Fruit fly (Drosophila melanogaster) whole organism, embryonic: Measurements from ENCODE around the gene RpL8.

Source experiments
- Atf-2 ChIP-seq: fragments of 200-800 bp; sonication (Bioruptor generic); optimal IDR thresholded peaks from 2 replicates; lab custom pipeline; 2016; ENCODE audit warnings: missing biosample characterization, missing genetic modification characterization
- B-H2 ChIP-seq: fragments of 200-800 bp; sonication (Bioruptor generic); optimal IDR thresholded peaks from 2 replicates; lab custom pipeline; 2018; ENCODE audit warnings: missing biosample characterization, mild to moderate bottlenecking, missing genetic modification characterization
- CG10462 ChIP-seq: fragments of 200-800 bp; sonication (Bioruptor generic); optimal IDR thresholded peaks from 2 replicates; lab custom pipeline; 2016; ENCODE audit warnings: missing biosample characterization, missing genetic modification characterization
- CG11695 ChIP-seq: fragments of 200-800 bp; sonication (Bioruptor generic); IDR thresholded peaks from 3 replicates; pipeline ENCODE4 v1.3.6; 2022; ENCODE audit warnings: missing biosample characterization, missing genetic modification characterization
- CG12659 ChIP-seq: fragments of 200-800 bp; sonication (Bioruptor generic); optimal IDR thresholded peaks from 3 replicates; lab custom pipeline; 2017; ENCODE audit warnings: mild to moderate bottlenecking, missing biosample characterization, missing genetic modification reagents, missing genetic modification characterization
- CG12744 ChIP-seq: fragments of 200-800 bp; sonication (Bioruptor generic); optimal IDR thresholded peaks from 2 replicates; lab custom pipeline; 2016; ENCODE audit warnings: missing biosample characterization, missing genetic modification characterization
- CG13775 ChIP-seq: fragments of 200-800 bp; sonication (Bioruptor generic); optimal IDR thresholded peaks from 3 replicates; lab custom pipeline; 2017; ENCODE audit warnings: missing biosample characterization, mild to moderate bottlenecking, missing genetic modification characterization
- CG14050 ChIP-seq: fragments of 200-800 bp; sonication (Bioruptor generic); IDR thresholded peaks from 3 replicates; pipeline ENCODE4 v1.3.6; 2022; ENCODE audit warnings: missing biosample characterization, missing genetic modification characterization
- CG15479 ChIP-seq: fragments of 200-800 bp; sonication (Bioruptor generic); optimal IDR thresholded peaks from 3 replicates; lab custom pipeline; 2019; ENCODE audit warnings: missing biosample characterization, mild to moderate bottlenecking, missing genetic modification characterization, moderate library complexity
- CG16863 ChIP-seq: fragments of 200-800 bp; sonication (Bioruptor generic); optimal IDR thresholded peaks from 3 replicates; lab custom pipeline; 2016; ENCODE audit warnings: missing biosample characterization, missing genetic modification characterization
- CG18262 ChIP-seq: fragments of 200-800 bp; optimal IDR thresholded peaks from 3 replicates; lab custom pipeline; 2019; ENCODE audit warnings: missing biosample characterization, mild to moderate bottlenecking, missing genetic modification characterization, moderate library complexity
- CG3726 ChIP-seq: fragments of 200-800 bp; sonication (Bioruptor generic); IDR thresholded peaks from 3 replicates; pipeline ENCODE4, ENCODE4 v1.3.6; 2022; ENCODE audit warnings: missing biosample characterization, missing genetic modification characterization
- CG5180 ChIP-seq: fragments of 200-800 bp; sonication (Bioruptor generic); optimal IDR thresholded peaks from 3 replicates; lab custom pipeline; 2017; ENCODE audit warnings: missing biosample characterization, missing genetic modification characterization, mild to moderate bottlenecking, moderate library complexity, missing genetic modification reagents
- CG5953 ChIP-seq: fragments of 200-800 bp; sonication (Bioruptor generic); IDR thresholded peaks from 2 replicates; pipeline ENCODE4 v1.3.6; 2022; ENCODE audit warnings: missing biosample characterization, missing genetic modification characterization
- CG6175 ChIP-seq: fragments of 200-800 bp; sonication (Bioruptor generic); IDR thresholded peaks from 3 replicates; pipeline ENCODE4 v1.3.6; 2022; ENCODE audit warnings: missing biosample characterization, missing genetic modification characterization
- CG9817 ChIP-seq: fragments of 200-800 bp; sonication (Bioruptor generic); optimal IDR thresholded peaks from 2 replicates; lab custom pipeline; 2018; ENCODE audit warnings: missing biosample characterization, mild to moderate bottlenecking, missing genetic modification characterization, moderate library complexity
- CG9876 ChIP-seq: fragments of 200-800 bp; sonication (Bioruptor generic); optimal IDR thresholded peaks from 2 replicates; lab custom pipeline; 2016; ENCODE audit warnings: missing biosample characterization, missing genetic modification characterization
- CTCF ChIP-seq: fragments of 200-800 bp; sonication (Bioruptor generic); optimal IDR thresholded peaks from 2 replicates; lab custom pipeline; 2017; ENCODE audit warnings: missing biosample characterization, mild to moderate bottlenecking, missing genetic modification characterization, moderate library complexity
- CkIIα-i1 ChIP-seq: fragments of 200-800 bp; sonication (Bioruptor generic); IDR thresholded peaks from 2 replicates; pipeline ENCODE4 v1.3.6; 2022; ENCODE audit warnings: missing biosample characterization, missing genetic modification characterization
- Deaf1 ChIP-seq: fragments of 200-800 bp; optimal IDR thresholded peaks from 3 replicates; lab custom pipeline; 2019; ENCODE audit warnings: missing biosample characterization, mild to moderate bottlenecking, missing genetic modification characterization, moderate library complexity
- Dek ChIP-seq: fragments of 200-800 bp; sonication (Bioruptor generic); optimal IDR thresholded peaks from 3 replicates; lab custom pipeline; 2019; ENCODE audit warnings: missing biosample characterization, mild to moderate bottlenecking, missing genetic modification characterization, moderate library complexity
- Dip3 ChIP-seq: fragments of 200-800 bp; sonication (Bioruptor generic); optimal IDR thresholded peaks from 3 replicates; lab custom pipeline; 2016; ENCODE audit warnings: missing biosample characterization, missing genetic modification characterization
- MBD-R2 ChIP-seq: fragments of 200-800 bp; sonication (Bioruptor generic); IDR thresholded peaks from 2 replicates; pipeline ENCODE4 v1.3.6; 2022; ENCODE audit warnings: missing biosample characterization, missing genetic modification characterization
- Max ChIP-seq: fragments of 200-800 bp; sonication (Bioruptor generic); optimal IDR thresholded peaks from 2 replicates; lab custom pipeline; 2016; ENCODE audit warnings: missing biosample characterization, mild to moderate bottlenecking, missing genetic modification characterization
- Mes4 ChIP-seq: fragments of 200-800 bp; sonication (Bioruptor generic); optimal IDR thresholded peaks from 2 replicates; lab custom pipeline; 2016; ENCODE audit warnings: missing biosample characterization, missing genetic modification characterization
- NC2α ChIP-seq: fragments of 200-800 bp; sonication (Bioruptor generic); optimal IDR thresholded peaks from 2 replicates; lab custom pipeline; 2016; ENCODE audit warnings: missing biosample characterization, missing genetic modification characterization
- Rfx ChIP-seq: fragments of 200-800 bp; sonication (Bioruptor generic); IDR thresholded peaks from 2 replicates; pipeline ENCODE4 v1.3.6; 2022; ENCODE audit warnings: missing biosample characterization, missing genetic modification characterization
- Sry-β ChIP-seq: fragments of 200-800 bp; sonication (Bioruptor generic); optimal IDR thresholded peaks from 2 replicates; lab custom pipeline; 2018; ENCODE audit warnings: missing biosample characterization, mild to moderate bottlenecking, missing genetic modification characterization, moderate library complexity
- ac ChIP-seq: fragments of 200-800 bp; sonication (Bioruptor generic); optimal IDR thresholded peaks from 3 replicates; lab custom pipeline; 2017; ENCODE audit warnings: missing biosample characterization, mild to moderate bottlenecking, missing genetic modification characterization
- amos ChIP-seq: fragments of 200-800 bp; sonication (Bioruptor generic); IDR thresholded peaks from 2 replicates; pipeline ENCODE4 v1.3.6; 2022; ENCODE audit warnings: missing biosample characterization, missing genetic modification characterization; ENCODE audit not compliant: partially characterized antibody
- ash1 ChIP-seq: fragments of 200-800 bp; sonication (Bioruptor generic); optimal IDR thresholded peaks from 2 replicates; lab custom pipeline; 2018; ENCODE audit warnings: missing biosample characterization, mild to moderate bottlenecking, missing genetic modification characterization
- cad ChIP-seq: fragments of >200 bp; optimal IDR thresholded peaks from 2 replicates; lab custom pipeline; 2017; ENCODE audit warnings: missing biosample characterization, missing genetic modification characterization
- chif ChIP-seq, 2 experiments: fragments of 200-800 bp; sonication (Bioruptor generic); optimal IDR thresholded peaks; 3 replicates each; lab custom pipeline; 2016; ENCODE audit warnings: missing biosample characterization in 2 of 2, missing genetic modification characterization in 2 of 2
- danr ChIP-seq: fragments of 200-800 bp; sonication (Bioruptor generic); IDR thresholded peaks from 2 replicates; pipeline ENCODE4 v1.3.6; 2022; ENCODE audit warnings: missing biosample characterization, missing genetic modification characterization
- dmrt99B ChIP-seq: fragments of 200-800 bp; sonication (Bioruptor generic); optimal IDR thresholded peaks from 2 replicates; lab custom pipeline; 2018; ENCODE audit warnings: missing biosample characterization, mild to moderate bottlenecking, missing genetic modification characterization, moderate library complexity
- gt ChIP-seq: fragments of 200-800 bp; sonication (Bioruptor generic); IDR thresholded peaks from 2 replicates; pipeline ENCODE4 v1.3.6; 2022; ENCODE audit warnings: missing biosample characterization, missing genetic modification characterization
- ham ChIP-seq: fragments of 200-800 bp; sonication (Bioruptor generic); IDR thresholded peaks from 2 replicates; pipeline ENCODE4 v1.3.6; 2022; ENCODE audit warnings: missing biosample characterization, missing genetic modification characterization
- hbn ChIP-seq: fragments of 200-800 bp; sonication (Bioruptor generic); IDR thresholded peaks from 2 replicates; pipeline ENCODE4 v1.3.6; 2022; ENCODE audit warnings: missing biosample characterization, missing genetic modification characterization; ENCODE audit not compliant: partially characterized antibody
- inv ChIP-seq: fragments of 200-800 bp; sonication (Bioruptor generic); IDR thresholded peaks from 2 replicates; pipeline ENCODE4 v1.3.6; 2022; ENCODE audit warnings: missing biosample characterization, missing genetic modification characterization; ENCODE audit not compliant: partially characterized antibody
- jigr1 ChIP-seq: fragments of 200-800 bp; sonication (Bioruptor generic); IDR thresholded peaks from 3 replicates; pipeline ENCODE4 v1.3.6; 2022; ENCODE audit warnings: missing biosample characterization, missing genetic modification characterization
- kay ChIP-seq: fragments of 200-800 bp; sonication (Bioruptor generic); optimal IDR thresholded peaks from 2 replicates; lab custom pipeline; 2016; ENCODE audit warnings: missing biosample characterization, missing genetic modification characterization
- lmd ChIP-seq: fragments of 200-800 bp; sonication (Bioruptor generic); IDR thresholded peaks from 2 replicates; pipeline ENCODE4 v1.3.6; 2022; ENCODE audit warnings: missing biosample characterization, missing genetic modification characterization
- maf-S ChIP-seq: fragments of 200-800 bp; sonication (Bioruptor generic); optimal IDR thresholded peaks from 2 replicates; lab custom pipeline; 2016; ENCODE audit warnings: missing biosample characterization, missing genetic modification characterization
- mirr ChIP-seq: fragments of 200-800 bp; sonication (Bioruptor generic); optimal IDR thresholded peaks from 3 replicates; lab custom pipeline; 2018; ENCODE audit warnings: missing biosample characterization, mild to moderate bottlenecking, missing genetic modification characterization
- sens ChIP-seq: fragments of 200-800 bp; sonication (Bioruptor generic); peaks from one replicate; lab custom pipeline; 2016; ENCODE audit warnings: missing biosample characterization, missing genetic modification characterization
- sim ChIP-seq: fragments of 200-800 bp; sonication (Bioruptor generic); IDR thresholded peaks from 2 replicates; pipeline ENCODE4 v1.3.6; 2022; ENCODE audit warnings: missing biosample characterization, missing genetic modification characterization
- slbo ChIP-seq: fragments of 200-800 bp; sonication (Bioruptor generic); IDR thresholded peaks from 2 replicates; pipeline ENCODE4 v1.3.6; 2022; ENCODE audit warnings: missing biosample characterization, missing genetic modification characterization
- tll ChIP-seq, 2 experiments: fragments of 200-800 bp in 1 of 2; fragments of >200 bp in 1 of 2; sonication (Bioruptor generic) in 1 of 2; optimal IDR thresholded peaks; 2 replicates each; lab custom pipeline; 2017 to 2019; ENCODE audit warnings: missing biosample characterization in 2 of 2, missing genetic modification characterization in 2 of 2, mild to moderate bottlenecking in 1 of 2, moderate library complexity in 1 of 2
- ttk ChIP-seq: fragments of 200-800 bp; sonication (Bioruptor generic); IDR thresholded peaks from 2 replicates; pipeline ENCODE4 v2.1.2; 2022; ENCODE audit warnings: missing biosample characterization, missing genetic modification characterization
- vfl ChIP-seq: fragments of 200-800 bp; sonication (Bioruptor generic); optimal IDR thresholded peaks from 2 replicates; lab custom pipeline; 2016; ENCODE audit warnings: missing biosample characterization, missing genetic modification characterization
- wor ChIP-seq: fragments of 200-800 bp; sonication (Bioruptor generic); IDR thresholded peaks from 2 replicates; pipeline ENCODE4 v1.3.6; 2022; ENCODE audit warnings: missing biosample characterization, missing genetic modification characterization
- yki ChIP-seq: fragments of >200 bp; optimal IDR thresholded peaks from 3 replicates; lab custom pipeline; 2018
- zen2 ChIP-seq: fragments of 200-800 bp; sonication (Bioruptor generic); IDR thresholded peaks from 3 replicates; pipeline ENCODE4 v1.3.6; 2022; ENCODE audit warnings: missing biosample characterization, missing genetic modification characterization; ENCODE audit not compliant: partially characterized antibody

The RpL8 gene

DNA sequence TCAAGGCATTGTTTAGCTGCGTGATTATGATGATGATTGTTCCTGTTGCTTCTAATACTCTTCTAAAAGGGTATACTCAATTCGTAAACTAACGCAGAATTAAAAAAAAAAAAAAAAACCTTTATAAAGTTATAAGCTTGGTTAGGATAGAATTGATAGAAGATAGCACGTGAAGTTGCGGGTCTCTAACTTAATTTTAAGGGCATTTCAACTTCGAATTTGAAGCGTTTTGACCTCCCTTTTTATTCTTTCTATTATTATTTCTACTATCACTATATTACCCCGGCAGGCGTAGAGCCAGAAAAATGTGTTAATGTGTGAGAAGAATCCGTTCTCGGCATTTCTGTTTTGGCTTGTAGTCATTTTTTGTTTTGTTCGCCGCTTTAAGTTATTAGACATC lies 8.5 kb upstream of the RpL8 start (continued):
- TF ChIP-seq slbo (GFP tag; lab: Robert Waterston, UW) (peak; percentile 68), chif (GFP tag; optimal IDR thresholded peaks at IDR 0.05; lab: Kevin White, UChicago) (peak; percentile 61 to 72), Atf-2 (GFP tag; lab: Kevin White, UChicago) (peak; percentile 11), gt (GFP tag; lab: Robert Waterston, UW) (0 out of 2 replicates have a peak, but pooled peaks have one; percentile 9), MBD-R2 (peak; percentile 14; the same call in 1 of the 2 replicates), CG9817 (tag; lab: Kevin White, UChicago) (peak; percentile 61), CG9876 (GFP tag; lab: Kevin White, UChicago) (no peak), Rfx (peak; percentile 63; the same call in 1 of the 2 replicates), ash1 (GFP tag; lab: Kevin White, UChicago) (no peak), CG12744 (GFP tag; lab: Kevin White, UChicago) (peak; percentile 42), amos (GFP tag; lab: Robert Waterston, UW) (no peak), ttk (0 out of 2 replicates have a peak, but pooled peaks have one; percentile 28), CG5953 (GFP tag; lab: Robert Waterston, UW) (peak; percentile 57), CG13775 (GFP tag; lab: Kevin White, UChicago) (peak; percentile 44), hbn (GFP tag; lab: Robert Waterston, UW) (no peak), Mes4 (GFP tag; lab: Kevin White, UChicago) (no peak), CG12659 (GFP tag; lab: Kevin White, UChicago) (peak; percentile 60), dmrt99B (peak; percentile 67), lmd (peak; percentile 64), Dip3 (GFP tag; lab: Kevin White, UChicago) (peak; percentile 25), CG15479 (GFP tag; lab: Kevin White, UChicago) (no peak), cad (GFP tag; lab: Kevin White, UChicago) (no peak), sens (GFP tag; lab: Kevin White, UChicago) (peak; percentile 94), danr (GFP tag; lab: Robert Waterston, UW) (no peak), CTCF (no peak), CG5180 (GFP tag; lab: Kevin White, UChicago) (peak; percentile 4), CG10462 (GFP tag; lab: Kevin White, UChicago) (peak; percentile 11), CG18262 (tag; lab: Kevin White, UChicago) (peak; percentile 79), CG6175 (GFP tag; lab: Robert Waterston, UW) (no peak), CG16863 (GFP tag; lab: Kevin White, UChicago) (peak; percentile 40), ham (GFP tag; lab: Robert Waterston, UW) (no peak), yki (lab: Kevin White, UChicago) (no peak), NC2α (GFP tag; lab: Kevin White, UChicago) (peak; percentile 0), Sry-β (GFP tag; lab: Kevin White, UChicago) (no peak), ac (no peak), CkIIα-i1 (GFP tag; lab: Robert Waterston, UW) (no peak), kay (no peak), jigr1 (GFP tag; lab: Robert Waterston, UW) (no peak), B-H2 (GFP tag; lab: Kevin White, UChicago) (no peak), vfl (GFP tag; lab: Kevin White, UChicago) (no peak), Dek (peak; percentile 27), CG3726 (GFP tag; lab: Robert Waterston, UW) (no peak), inv (no peak), sim (GFP tag; lab: Robert Waterston, UW) (no peak), Deaf1 (tag; lab: Kevin White, UChicago) (peak; percentile 31), maf-S (GFP tag; lab: Kevin White, UChicago) (no peak), CG14050 (GFP tag; lab: Robert Waterston, UW) (0 out of 3 replicates have a peak, but pooled peaks have one; percentile 26), mirr (GFP tag; lab: Kevin White, UChicago) (no peak), CG11695 (GFP tag; lab: Robert Waterston, UW) (peak; percentile 63; the same call in 2 of the 3 replicates), zen2 (GFP tag; lab: Robert Waterston, UW) (no peak), tll (GFP tag; optimal IDR thresholded peaks at IDR 0.05; lab: Kevin White, UChicago) (no peak), wor (peak; percentile 53; the same call in 1 of the 2 replicates), Max (GFP tag; lab: Kevin White, UChicago) (peak; percentile 53)
